Worm (Caenorhabditis elegans) whole organism, L4/young adult: ENCODE results near the gene C17H12.10.
A peak's percentile ranks its signal among the peaks of the same experiment; 100 is the strongest.

Source experiments
- W03F9.2 ChIP-seq: fragments of 150-350 bp; optimal IDR thresholded peaks from 2 replicates; lab custom pipeline; 2014; ENCODE audit warnings: missing biosample characterization, missing genetic modification characterization
- dao-5 ChIP-seq: sonication (generic microtip); optimal IDR thresholded peaks from 2 replicates; lab custom pipeline; 2016; ENCODE audit warnings: missing genotype, missing genetic modification characterization, moderate library complexity, missing compliant biosample characterization
- him-1 ChIP-seq: sonication (generic microtip); optimal IDR thresholded peaks from 2 replicates; lab custom pipeline; 2016; ENCODE audit warnings: missing genotype, missing genetic modification reagents, missing genetic modification characterization, missing compliant biosample characterization

The C17H12.10 gene

DNA sequence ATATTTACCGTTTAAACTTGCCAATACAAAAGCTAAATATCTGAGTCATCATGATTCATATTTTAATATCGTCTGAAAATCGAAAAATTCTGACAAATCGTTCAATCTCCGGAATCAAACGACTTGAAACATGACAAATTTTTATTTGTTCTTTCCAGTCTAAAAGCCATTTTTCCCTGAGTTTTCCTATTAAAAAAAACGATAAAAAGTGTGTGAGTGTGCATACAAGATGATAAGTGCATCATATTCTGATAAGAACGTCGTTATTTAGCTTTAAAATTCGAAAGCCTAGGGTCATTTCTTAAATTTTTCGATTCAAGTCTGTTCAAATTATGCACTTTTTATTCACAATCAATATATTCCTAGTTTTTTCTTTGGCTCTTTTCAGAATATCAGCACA, 23.3 kb downstream of the C17H12.10 start, which contains the start of gene H20E11.1:
Gene H20E11.1, plus strand, starts transcription at position 244 of the 400 bp plus-strand sequence.
- TF ChIP-seq W03F9.2 (tag; lab: Kevin White, UChicago) (no peak), dao-5 (no peak), him-1 (tag; lab: Kevin White, UChicago) (no peak)

DNA sequence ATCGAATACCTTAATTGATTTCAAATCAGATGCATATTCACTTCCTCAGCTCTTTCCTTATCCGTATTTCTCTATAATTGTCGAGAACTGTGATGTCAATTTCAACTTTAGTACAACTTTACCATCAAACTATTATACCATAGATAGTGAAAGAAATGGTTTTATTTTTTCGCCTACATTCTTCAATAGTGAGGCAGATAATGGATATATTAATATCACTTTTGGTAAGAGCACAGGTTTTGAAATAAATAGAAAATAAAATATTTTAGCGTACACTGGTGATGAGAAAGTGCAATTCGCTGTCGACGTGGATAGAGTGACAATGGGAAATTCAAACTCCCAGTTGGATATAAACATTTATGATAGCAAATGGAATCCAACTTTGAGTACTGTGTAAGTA, 25.6 kb downstream of the C17H12.10 start:
- no peak for TF ChIP-seq W03F9.2 (tag; lab: Kevin White, UChicago)

DNA sequence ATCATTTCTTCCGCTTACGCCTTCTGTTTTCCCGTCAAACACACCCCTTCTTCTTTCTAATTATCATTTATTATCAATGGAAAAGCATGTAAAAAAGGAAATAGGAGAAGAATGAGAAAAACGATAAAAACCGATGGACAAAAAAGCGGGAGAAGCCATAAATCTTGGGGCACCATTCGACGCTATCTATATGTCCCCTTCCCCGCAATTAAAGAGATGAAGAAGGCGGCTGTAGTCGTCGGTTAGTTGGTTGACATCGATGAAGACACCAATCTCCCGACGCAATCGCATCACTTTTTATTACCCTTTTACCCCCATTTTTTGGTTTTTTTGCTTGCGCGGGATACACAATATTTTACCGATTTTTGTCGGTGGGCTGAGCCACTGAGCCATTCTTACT, 27.0 kb downstream of the C17H12.10 start:
- TF ChIP-seq dao-5 (no peak), W03F9.2 (tag; lab: Kevin White, UChicago) (no peak), him-1 (tag; lab: Kevin White, UChicago) (no peak)

DNA sequence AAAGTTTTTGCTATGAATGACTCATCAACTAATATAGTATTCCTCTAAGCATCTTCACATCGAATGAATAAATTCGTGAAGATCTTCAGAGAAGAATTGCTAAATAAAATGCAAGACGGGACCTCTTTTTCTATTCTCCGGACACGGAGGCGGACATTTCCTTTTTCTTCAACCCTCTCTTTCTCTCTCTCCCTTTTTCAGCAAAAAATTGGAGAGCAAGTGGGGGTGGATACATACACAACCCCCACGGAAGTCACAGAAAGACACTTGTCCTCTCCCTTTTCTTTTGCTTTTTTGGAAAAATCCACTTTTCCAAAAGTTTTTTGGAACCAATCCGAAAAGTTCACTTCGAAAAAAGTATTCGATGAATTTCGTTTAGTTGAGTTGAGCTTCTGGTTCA, 28.1 kb downstream of the C17H12.10 start:
- no peak for TF ChIP-seq W03F9.2 (tag; lab: Kevin White, UChicago)
- TF ChIP-seq dao-5: no peak
- no peak for TF ChIP-seq him-1 (tag; lab: Kevin White, UChicago)

DNA sequence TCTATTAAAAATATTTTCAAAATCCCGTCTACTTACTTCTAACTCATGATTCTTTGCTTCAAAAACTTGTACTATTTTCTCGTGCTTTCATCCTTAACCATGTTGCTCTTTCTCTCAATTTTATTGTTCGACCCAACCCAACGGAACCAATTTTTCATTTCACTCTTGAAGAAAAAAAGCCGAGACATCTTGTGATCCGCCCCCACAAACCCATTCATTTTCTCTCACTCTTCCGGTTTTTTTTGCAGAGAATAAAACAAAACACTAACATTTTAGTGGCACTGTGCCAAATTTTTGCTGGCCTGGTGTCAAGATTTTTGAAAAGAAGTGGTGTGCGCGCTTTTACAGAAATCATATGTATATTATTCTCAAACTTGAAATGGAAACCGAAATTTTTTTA, 30.2 kb downstream of the C17H12.10 start:
- no peak for TF ChIP-seq W03F9.2 (tag; lab: Kevin White, UChicago)
- TF ChIP-seq him-1 (tag; lab: Kevin White, UChicago): no peak
- TF ChIP-seq dao-5: no peak

DNA sequence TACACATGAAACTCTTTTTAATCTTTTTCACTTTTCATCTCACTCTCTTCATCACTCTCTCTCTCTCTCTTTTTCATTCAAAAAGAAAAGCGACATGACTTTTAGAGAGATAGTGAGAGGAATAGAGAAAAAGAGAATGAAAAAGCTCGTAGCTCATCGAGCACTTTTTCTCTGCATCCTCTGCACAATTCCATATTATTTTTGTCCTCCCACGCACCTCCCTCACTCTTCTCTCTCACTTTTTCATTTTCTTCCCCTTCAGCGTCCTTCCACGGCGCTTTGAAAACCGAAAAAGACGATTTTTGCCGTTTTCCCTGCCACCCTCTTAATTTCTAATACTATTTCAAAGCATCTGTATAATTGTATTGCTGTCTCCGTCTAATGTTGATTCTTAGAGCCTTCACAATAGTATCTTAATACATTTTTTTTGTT, 32.5 kb downstream of the C17H12.10 start:
- TF ChIP-seq dao-5 (no peak), W03F9.2 (tag; lab: Kevin White, UChicago) (peak; percentile 66), him-1 (tag; lab: Kevin White, UChicago) (peak; percentile 63)

DNA sequence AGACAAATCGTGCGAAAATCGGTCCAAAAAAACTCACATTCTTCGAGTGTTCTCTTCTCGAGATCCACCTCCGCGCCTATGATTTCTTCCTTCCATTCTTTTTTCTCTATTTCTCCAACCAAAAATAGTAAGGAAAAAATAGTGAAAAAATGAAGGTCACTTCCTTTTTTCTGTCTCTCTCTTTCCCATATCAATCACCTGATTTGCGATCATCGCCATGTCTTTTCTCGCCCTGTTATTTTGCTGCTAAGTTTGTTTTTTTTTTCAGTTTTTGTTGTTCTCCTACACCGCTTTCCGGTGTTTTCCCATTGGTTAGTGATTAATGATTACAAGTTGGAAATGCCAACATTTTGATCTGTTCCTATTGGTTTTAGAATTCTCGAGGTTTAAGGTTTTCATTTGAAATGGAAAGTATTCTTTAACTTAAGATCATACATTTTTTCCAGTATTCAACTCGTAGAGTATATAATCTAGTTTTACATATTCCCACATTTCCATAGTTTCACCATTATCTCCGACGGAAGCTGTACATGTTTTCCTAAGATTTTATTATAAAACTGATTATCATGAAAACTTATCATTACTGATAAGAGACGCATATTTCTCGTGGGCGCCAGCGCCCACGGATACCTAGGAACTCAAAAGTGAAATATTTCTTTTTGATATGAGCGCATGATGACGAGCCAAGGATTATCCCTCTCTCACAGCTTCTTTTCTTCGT, 35.1 kb downstream of the C17H12.10 start:
- no peak for TF ChIP-seq him-1 (tag; lab: Kevin White, UChicago)

DNA sequence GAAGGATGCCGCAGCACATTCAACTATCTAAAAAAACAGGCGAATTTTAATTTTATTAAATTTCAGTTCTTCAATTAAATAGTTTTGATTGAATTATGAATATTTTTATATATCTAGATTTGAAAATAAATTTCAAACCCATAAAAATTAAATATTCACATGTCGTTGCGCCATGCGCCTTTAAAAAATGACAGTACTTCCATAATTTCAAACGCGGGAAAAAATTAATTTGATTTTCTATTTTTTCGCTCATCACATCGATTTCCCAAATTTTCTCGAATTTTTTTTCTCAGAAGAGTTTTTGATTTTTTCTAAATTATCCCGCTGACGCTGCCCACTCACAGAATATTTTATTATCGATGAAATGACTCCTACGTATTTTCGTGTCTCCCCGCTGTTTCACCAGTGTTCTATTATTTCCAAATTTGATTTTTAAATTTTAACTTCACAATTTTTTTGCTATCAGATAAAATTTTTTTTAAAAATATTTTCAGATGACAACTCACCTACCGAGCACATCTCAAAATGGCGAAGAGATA, 35.9 kb downstream of the C17H12.10 start, which contains the start of gene lip-1:
Gene lip-1, plus strand, starts transcription at position 489 of the 539 bp plus-strand sequence.
- TF ChIP-seq dao-5: no peak
- no peak for TF ChIP-seq him-1 (tag; lab: Kevin White, UChicago)
- TF ChIP-seq W03F9.2 (tag; lab: Kevin White, UChicago): no peak

DNA sequence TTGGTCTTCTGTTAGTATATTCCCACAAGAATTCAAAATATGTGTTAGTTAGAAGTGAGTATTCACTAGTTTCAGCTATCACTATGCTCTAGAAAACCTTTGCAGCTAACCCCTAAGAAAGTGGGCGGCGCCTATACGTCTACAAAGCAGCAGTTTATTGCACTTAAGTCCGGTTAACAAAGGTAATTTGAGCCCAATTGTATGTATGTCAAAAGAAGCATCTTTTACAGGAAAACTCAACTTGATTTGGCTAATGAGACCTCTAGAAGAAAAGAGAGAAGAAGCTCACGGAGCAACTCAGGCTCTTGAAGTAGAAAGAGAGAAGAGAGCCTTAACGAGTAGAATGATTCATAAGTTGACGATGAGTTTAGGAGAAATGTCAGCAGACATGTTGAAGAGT, 46.1 kb downstream of the C17H12.10 start:
- TF ChIP-seq dao-5 (no peak), W03F9.2 (tag; lab: Kevin White, UChicago) (no peak), him-1 (tag; lab: Kevin White, UChicago) (no peak)
